Worm (Caenorhabditis elegans) whole organism, late embryonic: Measurements from ENCODE around the gene nlp-43.

Experiments used
- C08G9.2 ChIP-seq: sonication (generic microtip); optimal IDR thresholded peaks from 2 replicates; lab custom pipeline; 2016; ENCODE audit warnings: mild to moderate bottlenecking, missing genetic modification characterization, moderate library complexity, missing compliant biosample characterization
- K02D7.2 ChIP-seq: sonication (generic microtip); optimal IDR thresholded peaks from 2 replicates; lab custom pipeline; 2017; ENCODE audit warnings: mild to moderate bottlenecking, missing genetic modification characterization, missing compliant biosample characterization
- Y22D7AL.16 ChIP-seq: sonication (generic microtip); optimal IDR thresholded peaks from 2 replicates; lab custom pipeline; 2016; ENCODE audit warnings: missing genetic modification characterization, missing compliant biosample characterization
- ama-1 ChIP-seq: fragments of 150-350 bp; optimal IDR thresholded peaks from 2 replicates; lab custom pipeline; 2014
- ceh-14 ChIP-seq: sonication (generic microtip); optimal IDR thresholded peaks from 2 replicates; lab custom pipeline; 2016; ENCODE audit warnings: missing genotype, missing genetic modification characterization, missing compliant biosample characterization
- ceh-19 ChIP-seq: fragments of 200-800 bp; sonication (Bioruptor generic); optimal IDR thresholded peaks from 2 replicates; lab custom pipeline; 2018; ENCODE audit warnings: mild to moderate bottlenecking, missing genetic modification characterization, missing compliant biosample characterization
- ceh-2 ChIP-seq: sonication (generic microtip); optimal IDR thresholded peaks from 2 replicates; lab custom pipeline; 2016; ENCODE audit warnings: missing genotype, missing genetic modification characterization, missing compliant biosample characterization
- ceh-22 ChIP-seq: sonication (generic microtip); optimal IDR thresholded peaks from 2 replicates; lab custom pipeline; 2017; ENCODE audit warnings: missing biosample characterization, missing genetic modification characterization
- ceh-30 ChIP-seq: fragments of 150-350 bp; optimal IDR thresholded peaks from 2 replicates; lab custom pipeline; 2014; ENCODE audit warnings: missing biosample characterization, missing genetic modification characterization
- ceh-31 ChIP-seq: sonication (generic microtip); optimal IDR thresholded peaks from 2 replicates; lab custom pipeline; 2016; ENCODE audit warnings: missing genetic modification characterization, missing compliant biosample characterization
- ceh-34 ChIP-seq: sonication (generic microtip); optimal IDR thresholded peaks from 2 replicates; lab custom pipeline; 2016; ENCODE audit warnings: mild to moderate bottlenecking, missing genetic modification characterization, missing compliant biosample characterization
- ceh-45 ChIP-seq: fragments of 200-800 bp; sonication (Bioruptor generic); IDR thresholded peaks from 2 replicates; pipeline ENCODE4 v1.3.6; 2022; ENCODE audit warnings: missing genetic modification reagents, missing genetic modification characterization, missing compliant biosample characterization
- ceh-48 ChIP-seq: sonication (generic microtip); optimal IDR thresholded peaks from 2 replicates; lab custom pipeline; 2016; ENCODE audit warnings: missing genetic modification characterization, inconsistent platforms, missing compliant biosample characterization
- ceh-6 ChIP-seq: fragments of 200-800 bp; sonication (Bioruptor generic); optimal IDR thresholded peaks from 2 replicates; lab custom pipeline; 2018; ENCODE audit warnings: mild to moderate bottlenecking, missing genetic modification characterization, missing compliant biosample characterization
- ceh-9 ChIP-seq: sonication (generic microtip); optimal IDR thresholded peaks from 2 replicates; lab custom pipeline; 2016; ENCODE audit warnings: mild to moderate bottlenecking, missing genetic modification characterization, inconsistent platforms, missing compliant biosample characterization
- che-1 ChIP-seq: sonication (generic microtip); optimal IDR thresholded peaks from 2 replicates; lab custom pipeline; 2016; ENCODE audit warnings: mild to moderate bottlenecking, missing genetic modification characterization, missing compliant biosample characterization
- dmd-4 ChIP-seq: sonication (generic microtip); optimal IDR thresholded peaks from 2 replicates; lab custom pipeline; 2016; ENCODE audit warnings: borderline replicate concordance, missing genetic modification characterization, missing compliant biosample characterization
- dve-1 ChIP-seq: sonication (generic microtip); optimal IDR thresholded peaks from 2 replicates; lab custom pipeline; 2017; ENCODE audit warnings: antibody characterized with exemption, mild to moderate bottlenecking, missing genetic modification characterization, missing compliant biosample characterization
- elt-2 ChIP-seq: sonication (generic microtip); optimal IDR thresholded peaks from 2 replicates; lab custom pipeline; 2016; ENCODE audit warnings: missing genetic modification reagents, missing genetic modification characterization, missing compliant biosample characterization
- elt-4 ChIP-seq: sonication (generic microtip); optimal IDR thresholded peaks from 2 replicates; lab custom pipeline; 2016; ENCODE audit warnings: missing genetic modification characterization, missing compliant biosample characterization
- ets-4 ChIP-seq: sonication (generic microtip); optimal IDR thresholded peaks from 2 replicates; lab custom pipeline; 2016; ENCODE audit warnings: missing genetic modification characterization, missing compliant biosample characterization
- fkh-10 ChIP-seq: fragments of 150-350 bp; optimal IDR thresholded peaks from 2 replicates; lab custom pipeline; 2014; ENCODE audit warnings: missing biosample characterization, missing genetic modification reagents, missing genetic modification characterization
- fkh-6 ChIP-seq: sonication (generic microtip); optimal IDR thresholded peaks from 2 replicates; lab custom pipeline; 2016; ENCODE audit warnings: missing genetic modification characterization, missing compliant biosample characterization
- hlh-15 ChIP-seq: sonication (generic microtip); optimal IDR thresholded peaks from 2 replicates; lab custom pipeline; 2016; ENCODE audit warnings: missing genetic modification characterization, missing compliant biosample characterization
- hlh-30 ChIP-seq: sonication (generic microtip); optimal IDR thresholded peaks from 2 replicates; lab custom pipeline; 2017; ENCODE audit warnings: antibody characterized with exemption, missing genetic modification characterization, missing compliant biosample characterization; ENCODE audit not compliant: insufficient read depth
- hlh-8 ChIP-seq: sonication (generic microtip); optimal IDR thresholded peaks from 2 replicates; lab custom pipeline; 2016; ENCODE audit warnings: missing genotype, missing genetic modification characterization, missing compliant biosample characterization
- lim-6 ChIP-seq: sonication (generic microtip); optimal IDR thresholded peaks from 2 replicates; lab custom pipeline; 2016; ENCODE audit warnings: missing genetic modification characterization, missing compliant biosample characterization
- madf-2 ChIP-seq: sonication (generic microtip); optimal IDR thresholded peaks from 2 replicates; lab custom pipeline; 2017; ENCODE audit warnings: missing genetic modification characterization, missing compliant biosample characterization
- mec-3 ChIP-seq: sonication (generic microtip); optimal IDR thresholded peaks from 2 replicates; lab custom pipeline; 2016; ENCODE audit warnings: borderline replicate concordance, missing genetic modification characterization, missing compliant biosample characterization
- nfya-1 ChIP-seq: sonication (generic microtip); optimal IDR thresholded peaks from 2 replicates; lab custom pipeline; 2017; ENCODE audit warnings: missing genetic modification characterization, mild to moderate bottlenecking, missing compliant biosample characterization, antibody characterized with exemption, moderate library complexity
- nhr-232 ChIP-seq: sonication (generic microtip); optimal IDR thresholded peaks from 2 replicates; lab custom pipeline; 2016; ENCODE audit warnings: missing genetic modification characterization, missing compliant biosample characterization
- odd-2 ChIP-seq: sonication (generic microtip); optimal IDR thresholded peaks from 2 replicates; lab custom pipeline; 2017; ENCODE audit warnings: antibody characterized with exemption, mild to moderate bottlenecking, missing genetic modification characterization, missing compliant biosample characterization
- pat-9 ChIP-seq: fragments of 200-800 bp; sonication (Bioruptor generic); optimal IDR thresholded peaks from 2 replicates; lab custom pipeline; 2018; ENCODE audit warnings: mild to moderate bottlenecking, missing genetic modification characterization, moderate library complexity, missing compliant biosample characterization
- pros-1 ChIP-seq: fragments of 150-350 bp; optimal IDR thresholded peaks from 2 replicates; lab custom pipeline; 2014; ENCODE audit warnings: missing biosample characterization, missing genetic modification reagents, missing genetic modification characterization
- ref-2 ChIP-seq: sonication (generic microtip); optimal IDR thresholded peaks from 2 replicates; lab custom pipeline; 2016; ENCODE audit warnings: missing genetic modification characterization, missing compliant biosample characterization
- rnt-1 ChIP-seq: sonication (generic microtip); optimal IDR thresholded peaks from 2 replicates; lab custom pipeline; 2016; ENCODE audit warnings: missing genetic modification characterization, missing compliant biosample characterization
- tbx-2 ChIP-seq: sonication (generic microtip); optimal IDR thresholded peaks from 2 replicates; lab custom pipeline; 2016; ENCODE audit warnings: missing genetic modification characterization, missing compliant biosample characterization
- ttx-3 ChIP-seq: sonication (generic microtip); optimal IDR thresholded peaks from 2 replicates; lab custom pipeline; 2016; ENCODE audit warnings: missing genetic modification reagents, missing genetic modification characterization, missing compliant biosample characterization
- unc-3 ChIP-seq, 2 experiments: fragments of 200-800 bp in 1 of 2; sonication (Bioruptor generic) in 1 of 2; sonication (generic microtip) in 1 of 2; conservative IDR thresholded peaks in 1 of 2; optimal IDR thresholded peaks in 1 of 2; 2 replicates each; pipeline versions ENCODE4 v1.3.6 to Lab custom; 2016 to 2022; ENCODE audit warnings: missing compliant biosample characterization in 2 of 2, missing genetic modification characterization in 2 of 2, missing genetic modification reagents in 1 of 2
- unc-42 ChIP-seq: sonication (generic microtip); optimal IDR thresholded peaks from 2 replicates; lab custom pipeline; 2016; ENCODE audit warnings: missing genotype, missing genetic modification characterization, missing compliant biosample characterization
- unc-55 ChIP-seq: sonication (generic microtip); optimal IDR thresholded peaks from 2 replicates; lab custom pipeline; 2017; ENCODE audit warnings: missing biosample characterization, missing genetic modification reagents, missing genetic modification characterization
- unc-86 ChIP-seq: sonication (generic microtip); optimal IDR thresholded peaks from 2 replicates; lab custom pipeline; 2016; ENCODE audit warnings: missing genetic modification characterization, missing compliant biosample characterization
- zip-5 ChIP-seq: sonication (generic microtip); optimal IDR thresholded peaks from 2 replicates; lab custom pipeline; 2016; ENCODE audit warnings: missing genetic modification characterization, missing compliant biosample characterization

Gene nlp-43

DNA sequence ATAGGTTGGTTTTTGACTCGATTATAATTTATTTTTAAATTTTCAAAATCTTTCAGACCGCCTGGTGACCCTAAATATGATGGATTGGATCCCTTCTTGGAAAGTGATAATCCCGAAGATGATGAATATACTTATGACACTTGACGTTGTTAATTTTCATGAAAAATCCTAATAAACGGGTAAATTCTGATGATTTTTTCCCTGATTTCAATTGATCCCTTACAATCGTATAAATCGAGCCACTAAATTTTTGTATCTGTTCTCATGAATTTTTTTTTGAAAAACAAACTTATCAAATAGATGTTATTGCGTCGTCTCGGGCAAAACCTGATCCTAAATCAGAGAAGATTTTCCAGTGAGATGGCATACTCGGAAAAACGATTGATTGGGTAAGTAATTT is 19.2 kb upstream of the nlp-43 start, which contains the start of gene R144.13:
Gene R144.13, plus strand, starts transcription at position 301 of the 400 bp plus-strand sequence.
- TF ChIP-seq ceh-14 (tag; lab: Kevin White, UChicago) = no peak
- no peak for TF ChIP-seq madf-2 (tag; lab: Kevin White, UChicago)
- TF ChIP-seq ama-1 (lab: Kevin White, UChicago) = no peak
- TF ChIP-seq elt-4 (tag; lab: Kevin White, UChicago) = no peak
- no peak for TF ChIP-seq hlh-8 (tag; lab: Kevin White, UChicago)
- TF ChIP-seq rnt-1 = no peak
- TF ChIP-seq che-1 = no peak
- no peak for TF ChIP-seq zip-5 (tag; lab: Kevin White, UChicago)
- TF ChIP-seq elt-2 (tag; lab: Kevin White, UChicago) = no peak
- TF ChIP-seq ceh-34 (tag; lab: Kevin White, UChicago) = no peak
- no peak for TF ChIP-seq fkh-10 (GFP tag; lab: Kevin White, UChicago)
- TF ChIP-seq C08G9.2 = no peak
- no peak for TF ChIP-seq tbx-2 (tag; lab: Kevin White, UChicago)
- no peak for TF ChIP-seq ceh-19
- TF ChIP-seq mec-3 = no peak
- no peak for TF ChIP-seq unc-42
- no peak for TF ChIP-seq pros-1 (tag; lab: Kevin White, UChicago)
- no peak for TF ChIP-seq hlh-15

ce11 chrIII:5023642-5024041 is 18.6 kb upstream of the nlp-43 start:
- TF ChIP-seq ceh-9 (tag; lab: Kevin White, UChicago) = no peak
- no peak for TF ChIP-seq ceh-31 (tag; lab: Kevin White, UChicago)
- TF ChIP-seq odd-2 = no peak
- TF ChIP-seq ceh-34 (tag; lab: Kevin White, UChicago) = no peak
- no peak for TF ChIP-seq pat-9 (tag; lab: Kevin White, UChicago)
- no peak for TF ChIP-seq ttx-3 (tag; lab: Kevin White, UChicago)
- no peak for TF ChIP-seq ceh-45 (GFP tag; lab: Robert Waterston, UW)
- no peak for TF ChIP-seq dmd-4
- TF ChIP-seq fkh-6 (tag; lab: Kevin White, UChicago) = no peak
- no peak for TF ChIP-seq unc-3 (GFP tag; conservative IDR thresholded peaks at IDR 0.05; lab: Robert Waterston, UW)
- TF ChIP-seq unc-3 (tag; optimal IDR thresholded peaks at IDR 0.05; lab: Kevin White, UChicago) = no peak
- TF ChIP-seq ceh-30 (tag; lab: Kevin White, UChicago) = no peak
- TF ChIP-seq nhr-232 (tag; lab: Kevin White, UChicago) = no peak
- no peak for TF ChIP-seq lim-6 (tag; lab: Kevin White, UChicago)
- TF ChIP-seq elt-4 (tag; lab: Kevin White, UChicago) = no peak
- TF ChIP-seq Y22D7AL.16 = no peak
- TF ChIP-seq unc-55 = no peak
- TF ChIP-seq ceh-22 (tag; lab: Kevin White, UChicago) = no peak
- TF ChIP-seq hlh-8 (tag; lab: Kevin White, UChicago) = no peak
- no peak for TF ChIP-seq ceh-6 (GFP tag; lab: Kevin White, UChicago)

DNA sequence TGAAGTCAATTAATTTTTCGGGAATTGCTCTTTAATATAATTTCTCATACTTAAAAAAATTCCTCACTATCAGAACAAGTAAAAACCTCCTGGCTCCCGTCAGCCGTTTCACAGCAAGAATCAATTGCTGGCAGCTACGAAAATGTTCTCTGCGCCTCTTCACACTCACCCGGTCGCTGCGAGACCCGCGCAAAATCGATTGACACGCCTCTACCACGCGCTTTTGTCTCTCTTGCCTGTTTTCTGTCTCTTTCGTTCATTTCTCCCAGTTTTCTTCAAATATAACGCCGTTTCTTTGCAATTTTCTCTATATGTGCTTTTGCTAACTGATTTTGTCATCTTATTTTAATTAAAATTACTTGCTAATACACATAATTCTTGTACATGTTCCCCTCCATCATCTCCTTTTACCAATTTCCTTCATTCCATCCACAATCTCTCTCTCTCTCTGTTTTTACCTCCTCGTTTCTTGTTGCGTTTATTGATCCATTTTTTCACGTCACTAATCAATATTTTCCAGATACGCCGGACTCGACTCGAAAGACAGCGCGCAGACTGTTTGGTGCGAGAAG is 17.7 kb upstream of the nlp-43 start, which contains the start of gene pcf-11:
Gene pcf-11, plus strand, starts transcription at position 522 of the 572 bp plus-strand sequence.
- peak; percentile 63 for TF ChIP-seq ref-2
- TF ChIP-seq dve-1 (tag; lab: Kevin White, UChicago) = no peak
- TF ChIP-seq ets-4 (tag; lab: Kevin White, UChicago) = peak; percentile 43
- no peak for TF ChIP-seq K02D7.2 (tag; lab: Kevin White, UChicago)
- TF ChIP-seq pros-1 (tag; lab: Kevin White, UChicago) = peak; percentile 14
- TF ChIP-seq ceh-31 (tag; lab: Kevin White, UChicago) = peak; percentile 53
- TF ChIP-seq ceh-2 (tag; lab: Kevin White, UChicago) = peak; percentile 18
- no peak for TF ChIP-seq ceh-19
- TF ChIP-seq nhr-232 (tag; lab: Kevin White, UChicago) = no peak
- TF ChIP-seq hlh-30 (tag; lab: Kevin White, UChicago) = peak; percentile 88
- peak; percentile 35 for TF ChIP-seq rnt-1
- TF ChIP-seq tbx-2 (tag; lab: Kevin White, UChicago) = peak; percentile 17
- peak; percentile 27 for TF ChIP-seq unc-42
- peak; percentile 83 for TF ChIP-seq ceh-48 (tag; lab: Kevin White, UChicago)
- peak; percentile 70 for TF ChIP-seq unc-55
- peak; percentile 68 for TF ChIP-seq nfya-1 (tag; lab: Kevin White, UChicago)
- TF ChIP-seq dmd-4 = no peak
- TF ChIP-seq unc-86 (tag; lab: Kevin White, UChicago) = peak; percentile 7
